Fruit fly (Drosophila melanogaster) S2 (cell line): Measurements from ENCODE around the gene CG5800.

Experiments used
- CG8478 ChIP-seq: fragments of >200 bp; optimal IDR thresholded peaks from 2 replicates; lab custom pipeline; 2018
- CTCF ChIP-seq, 2 experiments: fragments of >200 bp; optimal IDR thresholded peaks; 2 replicates each; lab custom pipeline; 2018

- TF ChIP-seq CTCF (optimal IDR thresholded peaks at IDR 0.05; lab: Kevin White, UChicago) (no peak), CG8478 (lab: Kevin White, UChicago) (no peak)
These were observed 23.0 kb downstream of the CG5800 start for dm6 chrX:17659119-17659452.
